Worm (Caenorhabditis elegans) whole organism, L1 larva: ENCODE measurements around the gene rme-1.

Experiments used
- elt-2 ChIP-seq: sonication (generic microtip); optimal IDR thresholded peaks from 2 replicates; lab custom pipeline; 2016; ENCODE audit warnings: missing genetic modification characterization, mild to moderate bottlenecking, inconsistent platforms, missing compliant biosample characterization, missing genetic modification reagents
- fkh-8 ChIP-seq: sonication (generic microtip); optimal IDR thresholded peaks from 2 replicates; lab custom pipeline; 2016; ENCODE audit warnings: mild to moderate bottlenecking, missing genetic modification characterization, missing compliant biosample characterization
- fos-1 ChIP-seq: fragments of 150-350 bp; optimal IDR thresholded peaks from 2 replicates; lab custom pipeline; 2014; ENCODE audit warnings: missing biosample characterization, missing genetic modification characterization
- lin-14 ChIP-seq: fragments of 200-800 bp; sonication (Bioruptor generic); optimal IDR thresholded peaks from 2 replicates; lab custom pipeline; 2018; ENCODE audit warnings: mild to moderate bottlenecking, missing genetic modification characterization, moderate library complexity, missing compliant biosample characterization
- nhr-11 ChIP-seq: fragments of 150-350 bp; optimal IDR thresholded peaks from 2 replicates; lab custom pipeline; 2014; ENCODE audit warnings: missing biosample characterization, missing genetic modification characterization
- nhr-71 ChIP-seq: sonication (generic microtip); optimal IDR thresholded peaks from 2 replicates; lab custom pipeline; 2016; ENCODE audit warnings: mild to moderate bottlenecking, missing genetic modification characterization, moderate library complexity, missing compliant biosample characterization
- nhr-77 ChIP-seq: fragments of 150-350 bp; optimal IDR thresholded peaks from 2 replicates; lab custom pipeline; 2014; ENCODE audit warnings: missing biosample characterization, missing genetic modification characterization
- pax-3 ChIP-seq: fragments of 200-800 bp; sonication (Bioruptor generic); optimal IDR thresholded peaks from 2 replicates; lab custom pipeline; 2018; ENCODE audit warnings: mild to moderate bottlenecking, missing genetic modification characterization, moderate library complexity, missing compliant biosample characterization
- rnt-1 ChIP-seq: sonication (generic microtip); optimal IDR thresholded peaks from 2 replicates; lab custom pipeline; 2016; ENCODE audit warnings: mild to moderate bottlenecking, missing genetic modification characterization, moderate library complexity, missing compliant biosample characterization
- skn-1 ChIP-seq: fragments of 150-350 bp; optimal IDR thresholded peaks from 2 replicates; lab custom pipeline; 2014; ENCODE audit warnings: missing biosample characterization, missing genetic modification characterization
- snpc-4 ChIP-seq: fragments of 150-350 bp; optimal IDR thresholded peaks from 2 replicates; lab custom pipeline; 2014; ENCODE audit warnings: missing biosample characterization, missing genetic modification characterization
- sptf-1 ChIP-seq: fragments of 150-350 bp; optimal IDR thresholded peaks from 2 replicates; lab custom pipeline; 2014; ENCODE audit warnings: missing biosample characterization, missing genetic modification characterization
- swsn-7 ChIP-seq: sonication (generic microtip); optimal IDR thresholded peaks from 2 replicates; lab custom pipeline; 2016; ENCODE audit warnings: missing genetic modification characterization, missing compliant biosample characterization
- tbx-2 ChIP-seq: sonication (generic microtip); optimal IDR thresholded peaks from 2 replicates; lab custom pipeline; 2016; ENCODE audit warnings: missing genetic modification characterization, missing compliant biosample characterization

ce11 chrV:6244631-6245030 lies 35.9 kb downstream of the rme-1 start:
- TF ChIP-seq nhr-11 (tag; lab: Kevin White, UChicago) (peak; percentile 2), rnt-1 (tag; lab: Kevin White, UChicago) (no peak), skn-1 (no peak), pax-3 (peak; percentile 25), fkh-8 (peak; percentile 91), snpc-4 (tag; lab: Kevin White, UChicago) (no peak), sptf-1 (tag; lab: Kevin White, UChicago) (no peak), swsn-7 (tag; lab: Kevin White, UChicago) (peak; percentile 33), nhr-77 (no peak), tbx-2 (tag; lab: Kevin White, UChicago) (peak; percentile 35), nhr-71 (peak; percentile 69), lin-14 (GFP tag; lab: Kevin White, UChicago) (peak; percentile 79), elt-2 (tag; lab: Kevin White, UChicago) (no peak), fos-1 (no peak)
